Worm (Caenorhabditis elegans): Measurements from ENCODE around the gene lap-2.

lap-2 gene

DNA sequence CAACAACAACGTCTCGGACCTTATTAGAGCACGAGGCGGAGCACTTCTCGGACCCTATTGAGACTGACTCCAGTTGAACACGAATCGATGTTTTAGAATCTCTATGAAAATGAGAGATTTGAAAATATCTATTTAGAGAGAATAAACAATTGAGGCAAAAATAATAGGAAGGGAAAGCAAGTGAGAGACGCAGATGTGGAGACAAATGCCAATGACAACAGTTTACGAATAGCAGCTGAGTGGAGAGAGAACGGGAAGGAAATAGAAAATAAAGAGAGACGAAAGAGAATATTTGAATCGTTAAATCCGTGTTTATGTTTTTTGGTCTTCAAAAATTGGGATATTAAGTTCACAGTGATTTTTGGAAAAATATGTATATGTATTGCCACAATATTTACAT lies 33.7 kb upstream of the lap-2 start (continued):
- TF ChIP-seq arid-1 (GFP tag; conservative IDR thresholded peaks at IDR 0.05) (no peak), Y75B8A.6 (GFP tag; IDR thresholded peaks at IDR 0.05) (no peak), nhr-28 (tag; optimal IDR thresholded peaks at IDR 0.05) (peak; percentile 18), nhr-6 (tag; optimal IDR thresholded peaks at IDR 0.05) (no peak), tag-97 (GFP tag; IDR thresholded peaks at IDR 0.05) (no peak), Y5F2A.4 (GFP tag; optimal IDR thresholded peaks at IDR 0.05) (no peak), nhr-76 (tag; optimal IDR thresholded peaks at IDR 0.05) (no peak)

DNA sequence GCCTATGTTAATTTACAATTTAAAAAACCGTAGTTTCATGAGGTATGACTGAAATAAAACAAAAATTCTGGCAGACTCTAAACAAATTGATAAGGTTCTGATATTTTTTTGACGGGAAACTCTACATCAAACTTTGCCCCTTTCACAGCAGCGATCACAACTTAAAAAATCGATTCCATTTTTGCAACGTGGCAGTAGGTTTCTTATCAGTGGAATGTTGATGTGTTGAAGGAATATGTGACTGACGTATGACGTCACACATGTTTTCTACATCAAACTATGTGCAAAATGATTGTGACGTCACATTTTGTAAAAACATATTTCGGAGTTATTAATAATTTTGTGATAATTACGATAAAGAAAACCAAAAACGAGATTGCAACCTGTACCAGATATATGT lies 31.6 kb upstream of the lap-2 start:
- TF ChIP-seq unc-62 (GFP tag; optimal IDR thresholded peaks at IDR 0.05 in 1 of 2): peak in 1 of 2 experiments; percentile 83
- no peak for TF ChIP-seq unc-62 (tag; optimal IDR thresholded peaks at IDR 0.05)
- peak; percentile 59; the same call in 1 of the 2 replicates for TF ChIP-seq tra-1 (GFP tag; IDR thresholded peaks at IDR 0.05)
- TF ChIP-seq zfp-3 (GFP tag; conservative IDR thresholded peaks at IDR 0.05): no peak
- TF ChIP-seq nhr-102 (tag; optimal IDR thresholded peaks at IDR 0.05): peak; percentile 80
- no peak for TF ChIP-seq snpc-1.2 (GFP tag; IDR thresholded peaks at IDR 0.05)
- TF ChIP-seq lsy-2 (tag; optimal IDR thresholded peaks at IDR 0.05): peak in 1 of 2 experiments; percentile 15
- TF ChIP-seq pqm-1 (tag; optimal IDR thresholded peaks at IDR 0.05): peak; percentile 5
- no peak for TF ChIP-seq nhr-111 (GFP tag; optimal IDR thresholded peaks at IDR 0.05)
- TF ChIP-seq T20F7.1 (GFP tag; optimal IDR thresholded peaks at IDR 0.05): peak; percentile 52
- TF ChIP-seq dve-1 (tag; optimal IDR thresholded peaks at IDR 0.05; ENCODE audit: insufficient read depth): peak; percentile 88
- TF ChIP-seq nhr-48 (tag; optimal IDR thresholded peaks at IDR 0.05): peak; percentile 69
- peak; percentile 37; the same call in 1 of the 2 replicates for TF ChIP-seq saeg-2 (GFP tag; IDR thresholded peaks at IDR 0.05)
- peak; percentile 92 for TF ChIP-seq dmd-6 (GFP tag; IDR thresholded peaks at IDR 0.05)
- TF ChIP-seq tag-97 (GFP tag; IDR thresholded peaks at IDR 0.05): no peak
- no peak for TF ChIP-seq ces-1 (GFP tag; optimal IDR thresholded peaks at IDR 0.05)
- TF ChIP-seq ceh-32 (tag; optimal IDR thresholded peaks at IDR 0.05; ENCODE audit: poor library complexity): no peak
- TF ChIP-seq nhr-28 (tag; optimal IDR thresholded peaks at IDR 0.05): peak; percentile 36
- TF ChIP-seq F10B5.3 (tag; optimal IDR thresholded peaks at IDR 0.05): no peak
- TF ChIP-seq madf-5 (GFP tag; IDR thresholded peaks at IDR 0.05): no peak
- TF ChIP-seq zip-2 (tag; optimal IDR thresholded peaks at IDR 0.05): no peak
- no peak for TF ChIP-seq mdt-29 (GFP tag; IDR thresholded peaks at IDR 0.05)
- peak; percentile 80 for TF ChIP-seq hlh-11 (tag; optimal IDR thresholded peaks at IDR 0.05)
- TF ChIP-seq nhr-237 (tag; optimal IDR thresholded peaks at IDR 0.05): no peak
- no peak for TF ChIP-seq daf-8 (GFP tag; IDR thresholded peaks at IDR 0.05)
- TF ChIP-seq fos-1 (tag; optimal IDR thresholded peaks at IDR 0.05): no peak
- TF ChIP-seq dmd-8 (GFP tag; IDR thresholded peaks at IDR 0.05): no peak
- TF ChIP-seq mes-2 (tag; optimal IDR thresholded peaks at IDR 0.05; ENCODE audit: poor library complexity, severe bottlenecking): peak; percentile 2
- TF ChIP-seq mep-1 (tag; optimal IDR thresholded peaks at IDR 0.05): no peak
- no peak for TF ChIP-seq nhr-25 (tag; optimal IDR thresholded peaks at IDR 0.05; ENCODE audit: borderline replicate concordance, insufficient read depth)
- no peak for TF ChIP-seq aly-2 (tag; optimal IDR thresholded peaks at IDR 0.05)
- peak; percentile 66; the same call in 1 of the 2 replicates for TF ChIP-seq php-3 (GFP tag; IDR thresholded peaks at IDR 0.05)
- TF ChIP-seq ceh-28 (tag; optimal IDR thresholded peaks at IDR 0.05): no peak
- no peak for TF ChIP-seq egl-43 (GFP tag; IDR thresholded peaks at IDR 0.05)
- TF ChIP-seq ama-1 (optimal IDR thresholded peaks at IDR 0.05): no peak
- no peak for TF ChIP-seq rbr-2 (tag; optimal IDR thresholded peaks at IDR 0.05)
- TF ChIP-seq daf-16 (GFP tag; optimal IDR thresholded peaks at IDR 0.05): peak in 1 of 2 experiments; percentile 53
- peak; percentile 89 for TF ChIP-seq daf-16 (tag; optimal IDR thresholded peaks at IDR 0.05)
